Fruit fly (Drosophila melanogaster) whole organism, prepupa: Measurements from ENCODE around the gene cmb.

Experiments used
- Blimp-1 ChIP-seq: fragments of 200-800 bp; sonication (Bioruptor generic); optimal IDR thresholded peaks from 3 replicates; lab custom pipeline; 2017; ENCODE audit warnings: missing biosample characterization, missing genetic modification characterization, mild to moderate bottlenecking, moderate library complexity, missing genetic modification reagents
- CG10631 ChIP-seq: fragments of 200-800 bp; sonication (Bioruptor generic); optimal IDR thresholded peaks from 2 replicates; lab custom pipeline; 2016; ENCODE audit warnings: missing biosample characterization, missing genetic modification characterization
- CG10669 ChIP-seq: fragments of 200-800 bp; sonication (Bioruptor generic); optimal IDR thresholded peaks from 3 replicates; lab custom pipeline; 2018; ENCODE audit warnings: missing biosample characterization, mild to moderate bottlenecking, missing genetic modification characterization, moderate library complexity
- CG11294 ChIP-seq: fragments of 200-800 bp; sonication (Bioruptor generic); IDR thresholded peaks from 2 replicates; pipeline ENCODE4 v1.3.6; 2022; ENCODE audit warnings: missing biosample characterization, missing genetic modification characterization
- CG15336 ChIP-seq: fragments of 200-800 bp; sonication (Bioruptor generic); IDR thresholded peaks from 2 replicates; pipeline ENCODE4 v1.3.6; 2022; ENCODE audit warnings: missing biosample characterization, missing genetic modification characterization
- CG16779 ChIP-seq: fragments of 200-800 bp; sonication (Bioruptor generic); optimal IDR thresholded peaks from 3 replicates; lab custom pipeline; 2017; ENCODE audit warnings: missing biosample characterization, mild to moderate bottlenecking, missing genetic modification characterization
- CG3032 ChIP-seq: fragments of 200-800 bp; optimal IDR thresholded peaks from 2 replicates; lab custom pipeline; 2019; ENCODE audit warnings: missing biosample characterization, mild to moderate bottlenecking, missing genetic modification characterization, moderate library complexity
- CG31627 ChIP-seq: fragments of 200-800 bp; sonication (Bioruptor generic); optimal IDR thresholded peaks from 3 replicates; lab custom pipeline; 2016; ENCODE audit warnings: missing biosample characterization, missing genetic modification characterization
- CG32006 ChIP-seq: fragments of 200-800 bp; sonication (Bioruptor generic); optimal IDR thresholded peaks from 3 replicates; lab custom pipeline; 2017; ENCODE audit warnings: missing biosample characterization, mild to moderate bottlenecking, missing genetic modification characterization
- CG34406 ChIP-seq: fragments of 200-800 bp; sonication (Bioruptor generic); optimal IDR thresholded peaks from 3 replicates; lab custom pipeline; 2016; ENCODE audit warnings: missing biosample characterization, missing genetic modification characterization
- CG4318 ChIP-seq: fragments of 200-800 bp; sonication (Bioruptor generic); optimal IDR thresholded peaks from 3 replicates; lab custom pipeline; 2017; ENCODE audit warnings: missing biosample characterization, mild to moderate bottlenecking, missing genetic modification characterization
- CG6163 ChIP-seq: fragments of 200-800 bp; sonication (Bioruptor generic); IDR thresholded peaks from 3 replicates; pipeline ENCODE4 v1.3.6; 2022; ENCODE audit warnings: missing biosample characterization, missing genetic modification characterization
- CG6276 ChIP-seq: fragments of 200-800 bp; sonication (Bioruptor generic); optimal IDR thresholded peaks from 2 replicates; lab custom pipeline; 2017; ENCODE audit warnings: missing biosample characterization, mild to moderate bottlenecking, missing genetic modification characterization
- CG6792 ChIP-seq: fragments of 200-800 bp; sonication (Bioruptor generic); optimal IDR thresholded peaks from 3 replicates; lab custom pipeline; 2016; ENCODE audit warnings: missing biosample characterization, missing genetic modification characterization
- CG6808 ChIP-seq: fragments of 200-800 bp; sonication (Bioruptor generic); optimal IDR thresholded peaks from 3 replicates; lab custom pipeline; 2017; ENCODE audit warnings: missing biosample characterization, missing genetic modification characterization, mild to moderate bottlenecking, moderate library complexity, missing genetic modification reagents
- CG6854 ChIP-seq: fragments of 200-800 bp; sonication (Bioruptor generic); optimal IDR thresholded peaks from 2 replicates; lab custom pipeline; 2017; ENCODE audit warnings: missing biosample characterization, mild to moderate bottlenecking, missing genetic modification characterization
- CG7368 ChIP-seq: fragments of 200-800 bp; sonication (Bioruptor generic); optimal IDR thresholded peaks from 3 replicates; lab custom pipeline; 2016; ENCODE audit warnings: missing biosample characterization, missing genetic modification characterization
- CG8119 ChIP-seq: fragments of 200-800 bp; sonication (Bioruptor generic); IDR thresholded peaks from 3 replicates; pipeline ENCODE4 v1.3.6; 2022; ENCODE audit warnings: missing biosample characterization, missing genetic modification characterization
- CG8632 ChIP-seq: fragments of 200-800 bp; sonication (Bioruptor generic); optimal IDR thresholded peaks from 3 replicates; lab custom pipeline; 2016; ENCODE audit warnings: missing biosample characterization, missing genetic modification characterization
- Eip75B ChIP-seq: fragments of 200-800 bp; sonication (Bioruptor generic); optimal IDR thresholded peaks from 3 replicates; lab custom pipeline; 2016; ENCODE audit warnings: missing biosample characterization, missing genetic modification characterization
- Eip78C ChIP-seq: fragments of 200-800 bp; sonication (Bioruptor generic); peaks from one replicate; lab custom pipeline; 2016; ENCODE audit warnings: missing biosample characterization, missing genetic modification characterization
- Eip93F ChIP-seq: fragments of 200-800 bp; sonication (Bioruptor generic); optimal IDR thresholded peaks from 2 replicates; lab custom pipeline; 2016; ENCODE audit warnings: missing biosample characterization, mild to moderate bottlenecking, missing genetic modification characterization
- Ets96B ChIP-seq: fragments of 200-800 bp; optimal IDR thresholded peaks from 2 replicates; lab custom pipeline; 2019; ENCODE audit warnings: missing biosample characterization, mild to moderate bottlenecking, missing genetic modification characterization, moderate library complexity
- Gug ChIP-seq: fragments of 200-800 bp; sonication (Bioruptor generic); IDR thresholded peaks from 2 replicates; pipeline ENCODE4 v1.3.6; 2022; ENCODE audit warnings: missing biosample characterization, missing genetic modification characterization
- Hr38 ChIP-seq: sonication (Bioruptor generic); optimal IDR thresholded peaks from 2 replicates; lab custom pipeline; 2016; ENCODE audit warnings: missing biosample characterization, missing genetic modification characterization
- Hr39 ChIP-seq: fragments of 200-800 bp; sonication (Bioruptor generic); optimal IDR thresholded peaks from 2 replicates; lab custom pipeline; 2016; ENCODE audit warnings: missing biosample characterization, missing genetic modification characterization
- Hr4 ChIP-seq: fragments of 200-800 bp; sonication (Bioruptor generic); optimal IDR thresholded peaks from 3 replicates; lab custom pipeline; 2016; ENCODE audit warnings: missing biosample characterization, missing genetic modification characterization
- Lpt ChIP-seq: fragments of 200-800 bp; sonication (Bioruptor generic); optimal IDR thresholded peaks from 3 replicates; lab custom pipeline; 2016; ENCODE audit warnings: missing biosample characterization, missing genetic modification characterization
- Met ChIP-seq: fragments of 200-800 bp; sonication (Bioruptor generic); optimal IDR thresholded peaks from 3 replicates; lab custom pipeline; 2016; ENCODE audit warnings: missing biosample characterization, missing genetic modification characterization
- OdsH ChIP-seq: fragments of 200-800 bp; sonication (Bioruptor generic); optimal IDR thresholded peaks from 3 replicates; lab custom pipeline; 2016; ENCODE audit warnings: missing biosample characterization, missing genetic modification characterization
- Sox14 ChIP-seq: fragments of 200-800 bp; sonication (Bioruptor generic); optimal IDR thresholded peaks from 3 replicates; lab custom pipeline; 2016; ENCODE audit warnings: missing biosample characterization, missing genetic modification characterization
- Sox15 ChIP-seq: fragments of 200-800 bp; sonication (Bioruptor generic); optimal IDR thresholded peaks from 3 replicates; lab custom pipeline; 2016; ENCODE audit warnings: missing biosample characterization, missing genetic modification characterization
- achi ChIP-seq: fragments of 200-800 bp; sonication (Bioruptor generic); optimal IDR thresholded peaks from 3 replicates; lab custom pipeline; 2016; ENCODE audit warnings: missing biosample characterization, missing genetic modification characterization
- cyc ChIP-seq: fragments of 200-800 bp; sonication (Bioruptor generic); optimal IDR thresholded peaks from 3 replicates; lab custom pipeline; 2016; ENCODE audit warnings: missing biosample characterization, missing genetic modification characterization
- dac ChIP-seq: fragments of 200-800 bp; sonication (Bioruptor generic); optimal IDR thresholded peaks from 2 replicates; lab custom pipeline; 2017; ENCODE audit warnings: missing biosample characterization, mild to moderate bottlenecking, missing genetic modification characterization
- dsx ChIP-seq: fragments of 200-800 bp; optimal IDR thresholded peaks from 3 replicates; lab custom pipeline; 2019; ENCODE audit warnings: missing biosample characterization, mild to moderate bottlenecking, missing genetic modification characterization, moderate library complexity; ENCODE audit not compliant: poor library complexity, severe bottlenecking
- eg ChIP-seq: fragments of 200-800 bp; sonication (Bioruptor generic); IDR thresholded peaks from 3 replicates; pipeline ENCODE4 v1.3.6; 2022; ENCODE audit warnings: missing biosample characterization, missing genetic modification characterization
- fd59A ChIP-seq: fragments of 200-800 bp; sonication (Bioruptor generic); optimal IDR thresholded peaks from 2 replicates; lab custom pipeline; 2017; ENCODE audit warnings: missing biosample characterization, mild to moderate bottlenecking, missing genetic modification characterization, missing genetic modification reagents
- fd85E ChIP-seq: fragments of 200-800 bp; sonication (Bioruptor generic); optimal IDR thresholded peaks from 3 replicates; lab custom pipeline; 2016; ENCODE audit warnings: missing biosample characterization, missing genetic modification characterization
- lz ChIP-seq: fragments of 200-800 bp; sonication (Bioruptor generic); optimal IDR thresholded peaks from 3 replicates; lab custom pipeline; 2016; ENCODE audit warnings: missing biosample characterization, missing genetic modification characterization
- net ChIP-seq: fragments of 200-800 bp; sonication (Bioruptor generic); optimal IDR thresholded peaks from 3 replicates; lab custom pipeline; 2016; ENCODE audit warnings: missing biosample characterization, missing genetic modification characterization
- pdm3 ChIP-seq: fragments of 200-800 bp; sonication (Bioruptor generic); optimal IDR thresholded peaks from 3 replicates; lab custom pipeline; 2016; ENCODE audit warnings: missing biosample characterization, missing genetic modification characterization
- salr ChIP-seq, 2 experiments: fragments of 200-800 bp; sonication (Bioruptor generic); optimal IDR thresholded peaks; 3 replicates each; lab custom pipeline; 2016 to 2018; ENCODE audit warnings: missing biosample characterization in 2 of 2, missing genetic modification characterization in 2 of 2, mild to moderate bottlenecking in 1 of 2
- spab ChIP-seq: fragments of 200-800 bp; sonication (Bioruptor generic); optimal IDR thresholded peaks from 2 replicates; lab custom pipeline; 2017; ENCODE audit warnings: missing biosample characterization, mild to moderate bottlenecking, missing genetic modification characterization, missing genetic modification reagents
- ss ChIP-seq, 2 experiments: fragments of 200-800 bp; sonication (Bioruptor generic); optimal IDR thresholded peaks; 2 replicates in 1 of 2; 3 replicates in 1 of 2; lab custom pipeline; 2017 to 2018; ENCODE audit warnings: mild to moderate bottlenecking in 2 of 2, missing biosample characterization in 2 of 2, missing genetic modification characterization in 2 of 2, moderate library complexity in 1 of 2
- svp ChIP-seq: fragments of 200-800 bp; sonication (Bioruptor generic); peaks from one replicate; lab custom pipeline; 2016; ENCODE audit warnings: missing biosample characterization, missing genetic modification characterization
- topi ChIP-seq: fragments of 200-800 bp; sonication (Bioruptor generic); optimal IDR thresholded peaks from 3 replicates; lab custom pipeline; 2016; ENCODE audit warnings: missing biosample characterization, missing genetic modification characterization

Gene cmb

dm6 chr3L:13406873-13407272 lies 35.5 kb upstream of the cmb start (continued):
- TF ChIP-seq CG7368 (GFP tag; lab: Kevin White, UChicago) (no peak), pdm3 (GFP tag; lab: Kevin White, UChicago) (peak; percentile 52), CG6808 (peak; percentile 62), Eip93F (GFP tag; lab: Kevin White, UChicago) (no peak), CG3032 (tag; lab: Kevin White, UChicago) (peak; percentile 58), topi (peak; percentile 36), Ets96B (tag; lab: Kevin White, UChicago) (peak; percentile 43), dac (GFP tag; lab: Kevin White, UChicago) (no peak), svp (peak; percentile 77), Lpt (GFP tag; lab: Kevin White, UChicago) (no peak), eg (GFP tag; lab: Robert Waterston, UW) (no peak), achi (GFP tag; lab: Kevin White, UChicago) (peak; percentile 50), salr (GFP tag; optimal IDR thresholded peaks at IDR 0.05; lab: Kevin White, UChicago) (peak in 1 of 2 experiments; percentile 57), spab (GFP tag; lab: Kevin White, UChicago) (peak; percentile 59), Hr39 (GFP tag; lab: Kevin White, UChicago) (peak; percentile 42)

- no peak for TF ChIP-seq dsx
- TF ChIP-seq fd59A (GFP tag; lab: Kevin White, UChicago), result peak; percentile 22
- peak; percentile 49 for TF ChIP-seq Eip75B (GFP tag; lab: Kevin White, UChicago)
- TF ChIP-seq CG8119 (GFP tag; lab: Robert Waterston, UW), result no peak
- peak; percentile 75 for TF ChIP-seq svp
- TF ChIP-seq CG6854, result peak; percentile 8
- TF ChIP-seq CG15336 (GFP tag; lab: Robert Waterston, UW), result no peak
- peak; percentile 39 to 66 for TF ChIP-seq ss (GFP tag; optimal IDR thresholded peaks at IDR 0.05; lab: Kevin White, UChicago)
- peak; percentile 36 for TF ChIP-seq CG6792
- no peak for TF ChIP-seq CG11294 (GFP tag; lab: Robert Waterston, UW)
- peak; percentile 87 for TF ChIP-seq Eip78C
- peak; percentile 94 for TF ChIP-seq Blimp-1 (GFP tag; lab: Kevin White, UChicago)
- no peak for TF ChIP-seq Hr38 (GFP tag; lab: Kevin White, UChicago)
- no peak for TF ChIP-seq CG6163 (GFP tag; lab: Robert Waterston, UW)
- TF ChIP-seq Sox14, result peak; percentile 35
- TF ChIP-seq CG7368 (GFP tag; lab: Kevin White, UChicago), result no peak
- peak; percentile 32 for TF ChIP-seq OdsH
- TF ChIP-seq spab (GFP tag; lab: Kevin White, UChicago), result peak; percentile 44
- TF ChIP-seq CG6276, result no peak
- no peak for TF ChIP-seq CG4318 (GFP tag; lab: Kevin White, UChicago)
- no peak for TF ChIP-seq CG32006 (GFP tag; lab: Kevin White, UChicago)
- TF ChIP-seq CG3032 (tag; lab: Kevin White, UChicago), result peak; percentile 43
- TF ChIP-seq achi (GFP tag; lab: Kevin White, UChicago), result peak; percentile 15
- peak; percentile 17 for TF ChIP-seq net
- peak; percentile 29 for TF ChIP-seq CG8632 (GFP tag; lab: Kevin White, UChicago)
- no peak for TF ChIP-seq dac (GFP tag; lab: Kevin White, UChicago)
- peak; percentile 50 for TF ChIP-seq Hr39 (GFP tag; lab: Kevin White, UChicago)
- TF ChIP-seq CG34406 (GFP tag; lab: Kevin White, UChicago), result peak; percentile 41
- peak; percentile 50 for TF ChIP-seq lz (GFP tag; lab: Kevin White, UChicago)
- TF ChIP-seq eg (GFP tag; lab: Robert Waterston, UW), result no peak
- TF ChIP-seq Sox15 (GFP tag; lab: Kevin White, UChicago), result peak; percentile 7
- no peak for TF ChIP-seq Eip93F (GFP tag; lab: Kevin White, UChicago)
- TF ChIP-seq Met, result peak; percentile 62
- peak; percentile 18 for TF ChIP-seq CG10631 (GFP tag; lab: Kevin White, UChicago)
- peak; percentile 43 for TF ChIP-seq pdm3 (GFP tag; lab: Kevin White, UChicago)
- peak; percentile 48 for TF ChIP-seq cyc (GFP tag; lab: Kevin White, UChicago)
- TF ChIP-seq CG31627 (GFP tag; lab: Kevin White, UChicago), result peak; percentile 66
- TF ChIP-seq fd85E (GFP tag; lab: Kevin White, UChicago), result no peak
- TF ChIP-seq Hr4, result no peak
- no peak for TF ChIP-seq CG16779
- peak; percentile 25 for TF ChIP-seq CG10669 (GFP tag; lab: Kevin White, UChicago)
- TF ChIP-seq topi, result peak; percentile 67
- no peak for TF ChIP-seq Gug
These were observed 32.4 kb upstream of the cmb start for dm6 chr3L:13409809-13410521.
